Worm (Caenorhabditis elegans) whole organism, midembryonic: ENCODE measurements around the gene srab-24.

ENCODE experiments used
- cog-1 ChIP-seq: sonication (generic microtip); optimal IDR thresholded peaks from 2 replicates; lab custom pipeline; 2016; ENCODE audit warnings: missing genetic modification characterization, missing compliant biosample characterization
- klf-2 ChIP-seq: fragments of 200-800 bp; sonication (Bioruptor generic); conservative IDR thresholded peaks from 2 replicates; pipeline ENCODE4 v1.3.6; 2022; ENCODE audit warnings: missing genetic modification reagents, missing genetic modification characterization, missing compliant biosample characterization

ce11 chrIV:14276160-14276559 is 26.1 kb upstream of the srab-24 start, which contains the start of gene ilcr-1:
- no peak for TF ChIP-seq cog-1 (tag; lab: Kevin White, UChicago)
- no peak for TF ChIP-seq klf-2 (GFP tag; lab: Robert Waterston, UW)
